Fruit fly (Drosophila melanogaster): ENCODE data around the gene crb.
A peak's percentile ranks its signal among the peaks of the same experiment; 100 is the strongest.

Gene crb

dm6 chr3R:24271071-24271470 lies 23.8 kb upstream of the crb start, which contains the start of gene jar (continued):
- TF ChIP-seq CG17328 (GFP tag; IDR thresholded peaks at IDR 0.05) (peak; percentile 35), Hand (GFP tag; optimal IDR thresholded peaks at IDR 0.05) (no peak), seq (GFP tag; IDR thresholded peaks at IDR 0.05) (peak; percentile 48; the same call in 1 of the 2 replicates), ham (GFP tag; IDR thresholded peaks at IDR 0.05) (no peak), lab (GFP tag; optimal IDR thresholded peaks at IDR 0.05) (peak; percentile 60), ssp (GFP tag; IDR thresholded peaks at IDR 0.05) (no peak), CG11247 (GFP tag; IDR thresholded peaks at IDR 0.05) (peak; percentile 11; the same call in 1 of the 2 replicates), CG8290 (GFP tag; optimal IDR thresholded peaks at IDR 0.05) (peak; percentile 3), CG8290 (tag; optimal IDR thresholded peaks at IDR 0.05) (peak in 1 of 2 experiments; percentile 80), crp (GFP tag; optimal IDR thresholded peaks at IDR 0.05) (peak; percentile 92 to 100), pfk (GFP tag; optimal IDR thresholded peaks at IDR 0.05) (no peak), wor (GFP tag; IDR thresholded peaks at IDR 0.05) (no peak), ci (GFP tag; IDR thresholded peaks at IDR 0.05) (peak; percentile 80; the same call in 2 of the 3 replicates), CG13287 (GFP tag; IDR thresholded peaks at IDR 0.05; ENCODE audit: partially characterized antibody) (peak; percentile 95), pzg (GFP tag; optimal IDR thresholded peaks at IDR 0.05) (peak; percentile 97), Ravus (GFP tag; IDR thresholded peaks at IDR 0.05) (no peak), dati (GFP tag; IDR thresholded peaks at IDR 0.05) (no peak), jing (GFP tag; optimal IDR thresholded peaks at IDR 0.05) (no peak), YL-1 (GFP tag; optimal IDR thresholded peaks at IDR 0.05) (peak; percentile 15), Bgb (GFP tag; IDR thresholded peaks at IDR 0.05; ENCODE audit: partially characterized antibody) (peak; percentile 97), CG7745 (tag; optimal IDR thresholded peaks at IDR 0.05) (peak; percentile 11), B-H2 (GFP tag; optimal IDR thresholded peaks at IDR 0.05) (peak; percentile 69), tna (GFP tag; IDR thresholded peaks at IDR 0.05; ENCODE audit: partially characterized antibody) (peak; percentile 71), nau (GFP tag; optimal IDR thresholded peaks at IDR 0.05) (peak; percentile 31), HLH54F (GFP tag; optimal IDR thresholded peaks at IDR 0.05) (no peak), Doc2 (GFP tag; IDR thresholded peaks at IDR 0.05) (no peak), slou (GFP tag; optimal IDR thresholded peaks at IDR 0.05) (no peak), NC2β (GFP tag; optimal IDR thresholded peaks at IDR 0.05) (peak; percentile 32), CG9932 (GFP tag; IDR thresholded peaks at IDR 0.05) (peak; percentile 32; the same call in 1 of the 2 replicates), Dad (GFP tag; optimal IDR thresholded peaks at IDR 0.05) (peak; percentile 27), unc-4 (GFP tag; IDR thresholded peaks at IDR 0.05; ENCODE audit: partially characterized antibody) (peak; percentile 93), CG18476 (GFP tag; optimal IDR thresholded peaks at IDR 0.05) (no peak), wdn (GFP tag; IDR thresholded peaks at IDR 0.05) (no peak), mam (GFP tag; optimal IDR thresholded peaks at IDR 0.05) (no peak), CG2116 (GFP tag; optimal IDR thresholded peaks at IDR 0.05) (peak; percentile 83), scrt (GFP tag; optimal IDR thresholded peaks at IDR 0.05) (peak; percentile 22), CG15479 (GFP tag; optimal IDR thresholded peaks at IDR 0.05) (no peak), CG10274 (GFP tag; optimal IDR thresholded peaks at IDR 0.05) (no peak), Ssrp (tag; optimal IDR thresholded peaks at IDR 0.05) (no peak), Trl (optimal IDR thresholded peaks at IDR 0.05) (no peak), Trl (GFP tag; optimal IDR thresholded peaks at IDR 0.05) (no peak), peb (GFP tag; IDR thresholded peaks at IDR 0.05) (no peak), CG16813 (GFP tag; IDR thresholded peaks at IDR 0.05; ENCODE audit: partially characterized antibody) (peak; percentile 85), jigr1 (GFP tag; IDR thresholded peaks at IDR 0.05) (no peak), Oaz (GFP tag; IDR thresholded peaks at IDR 0.05) (peak; percentile 41; the same call in 1 of the 2 replicates), BtbVII (GFP tag; optimal IDR thresholded peaks at IDR 0.05) (peak; percentile 45), CG8478 (optimal IDR thresholded peaks at IDR 0.05) (no peak), so (GFP tag; IDR thresholded peaks at IDR 0.05) (peak; percentile 74; the same call in 2 of the 3 replicates), shn (GFP tag; optimal IDR thresholded peaks at IDR 0.05) (no peak), Bdp1 (GFP tag; optimal IDR thresholded peaks at IDR 0.05) (peak; percentile 64), tx (GFP tag; optimal IDR thresholded peaks at IDR 0.05) (no peak), CG11085 (GFP tag; IDR thresholded peaks at IDR 0.05) (no peak)

Data from whole organism, embryonic.